Worm (Caenorhabditis elegans): Measurements from ENCODE around the gene got-2.2.

The got-2.2 gene

ce11 chrX:6256430-6256829, 15.6 kb downstream of the got-2.2 start:
- peak; percentile 38 for TF ChIP-seq jun-1 (tag; optimal IDR thresholded peaks at IDR 0.05)
- TF ChIP-seq nfya-1 (tag; optimal IDR thresholded peaks at IDR 0.05; ENCODE audit: insufficient read depth), result peak; percentile 52
- no peak for TF ChIP-seq fos-1 (tag; optimal IDR thresholded peaks at IDR 0.05)
- no peak for TF ChIP-seq daf-12 (tag; optimal IDR thresholded peaks at IDR 0.05)
- TF ChIP-seq ama-1 (optimal IDR thresholded peaks at IDR 0.05), result peak; percentile 51
- peak; percentile 89 for TF ChIP-seq pqm-1 (tag; optimal IDR thresholded peaks at IDR 0.05)
- TF ChIP-seq elt-2 (tag; optimal IDR thresholded peaks at IDR 0.05), result peak; percentile 92
- TF ChIP-seq pha-4 (tag; optimal IDR thresholded peaks at IDR 0.05), result peak; percentile 54
- TF ChIP-seq lin-15B (tag; optimal IDR thresholded peaks at IDR 0.05), result no peak

ce11 chrX:6256969-6257368, 16.2 kb downstream of the got-2.2 start:
- TF ChIP-seq pqm-1 (tag; optimal IDR thresholded peaks at IDR 0.05), result peak; percentile 31
- no peak for TF ChIP-seq eor-1 (tag; optimal IDR thresholded peaks at IDR 0.05)
- TF ChIP-seq ceh-28 (tag; optimal IDR thresholded peaks at IDR 0.05), result peak; percentile 2
- TF ChIP-seq ztf-11 (tag; optimal IDR thresholded peaks at IDR 0.05), result no peak
- no peak for TF ChIP-seq elt-1 (tag; optimal IDR thresholded peaks at IDR 0.05)
- TF ChIP-seq nhr-23 (tag; optimal IDR thresholded peaks at IDR 0.05), result peak; percentile 31

ce11 chrX:6258409-6258808, 17.6 kb downstream of the got-2.2 start:
- TF ChIP-seq nhr-23 (tag; optimal IDR thresholded peaks at IDR 0.05) (peak; percentile 7), hmg-11 (tag; optimal IDR thresholded peaks at IDR 0.05) (no peak), nhr-25 (tag; optimal IDR thresholded peaks at IDR 0.05) (peak; percentile 4), nhr-43 (tag; optimal IDR thresholded peaks at IDR 0.05; ENCODE audit: poor library complexity, severe bottlenecking) (no peak)

- no peak for TF ChIP-seq ceh-16 (tag; optimal IDR thresholded peaks at IDR 0.05)
- no peak for TF ChIP-seq nhr-76 (tag; optimal IDR thresholded peaks at IDR 0.05)
- TF ChIP-seq aly-2 (tag; optimal IDR thresholded peaks at IDR 0.05), result no peak
Observed at ce11 chrX:6259081-6259480, 18.3 kb downstream of the got-2.2 start.

- no peak for TF ChIP-seq nhr-76 (tag; optimal IDR thresholded peaks at IDR 0.05)
- TF ChIP-seq daf-12 (tag; optimal IDR thresholded peaks at IDR 0.05), result no peak
- TF ChIP-seq pqm-1 (tag; optimal IDR thresholded peaks at IDR 0.05), result no peak
- peak; percentile 85 for TF ChIP-seq lin-39 (tag; optimal IDR thresholded peaks at IDR 0.05)
- TF ChIP-seq fkh-10 (GFP tag; optimal IDR thresholded peaks at IDR 0.05), result no peak
- peak; percentile 44 for TF ChIP-seq pha-4 (tag; optimal IDR thresholded peaks at IDR 0.05)
- no peak for TF ChIP-seq nhr-23 (tag; optimal IDR thresholded peaks at IDR 0.05)
- TF ChIP-seq mml-1 (tag; optimal IDR thresholded peaks at IDR 0.05), result no peak
- TF ChIP-seq snpc-4 (tag; optimal IDR thresholded peaks at IDR 0.05), result peak; percentile 46
- TF ChIP-seq elt-2 (tag; optimal IDR thresholded peaks at IDR 0.05), result peak; percentile 12
- TF ChIP-seq R02D3.7 (tag; optimal IDR thresholded peaks at IDR 0.05), result peak; percentile 28
- no peak for TF ChIP-seq ceh-9 (tag; optimal IDR thresholded peaks at IDR 0.05)
- TF ChIP-seq hmg-11 (tag; optimal IDR thresholded peaks at IDR 0.05), result peak; percentile 50
- peak; percentile 72 for TF ChIP-seq nfya-1 (tag; optimal IDR thresholded peaks at IDR 0.05; ENCODE audit: insufficient read depth)
- no peak for TF ChIP-seq lsy-12 (tag; optimal IDR thresholded peaks at IDR 0.05)
- no peak for TF ChIP-seq sea-2 (GFP tag; optimal IDR thresholded peaks at IDR 0.05)
- TF ChIP-seq ceh-28 (tag; optimal IDR thresholded peaks at IDR 0.05), result peak; percentile 50
- TF ChIP-seq zag-1 (tag; optimal IDR thresholded peaks at IDR 0.05), result no peak
Observed at ce11 chrX:6263194-6263698, 22.5 kb downstream of the got-2.2 start, which contains the start of gene W05H9.4. W05H9.4 (plus strand) TSS chrX:6263648.

- no peak for TF ChIP-seq ama-1 (optimal IDR thresholded peaks at IDR 0.05)
- TF ChIP-seq aly-2 (tag; optimal IDR thresholded peaks at IDR 0.05), result no peak
- no peak for TF ChIP-seq nhr-76 (tag; optimal IDR thresholded peaks at IDR 0.05)
- no peak for TF ChIP-seq egl-27 (tag; optimal IDR thresholded peaks at IDR 0.05)
- TF ChIP-seq nhr-25 (tag; optimal IDR thresholded peaks at IDR 0.05), result no peak
- TF ChIP-seq ZK546.5 (tag; optimal IDR thresholded peaks at IDR 0.05), result no peak
- TF ChIP-seq ztf-11 (tag; optimal IDR thresholded peaks at IDR 0.05), result no peak
- TF ChIP-seq daf-12 (tag; optimal IDR thresholded peaks at IDR 0.05), result no peak
- TF ChIP-seq fkh-10 (GFP tag; optimal IDR thresholded peaks at IDR 0.05), result no peak
- no peak for TF ChIP-seq tbx-2 (tag; optimal IDR thresholded peaks at IDR 0.05)
- TF ChIP-seq hmg-11 (tag; optimal IDR thresholded peaks at IDR 0.05), result no peak
- TF ChIP-seq pqm-1 (tag; optimal IDR thresholded peaks at IDR 0.05), result no peak
- no peak for TF ChIP-seq eor-1 (tag; optimal IDR thresholded peaks at IDR 0.05)
- TF ChIP-seq fkh-2 (tag; optimal IDR thresholded peaks at IDR 0.05), result no peak
- no peak for TF ChIP-seq elt-2 (tag; optimal IDR thresholded peaks at IDR 0.05)
- TF ChIP-seq egl-5 (tag; optimal IDR thresholded peaks at IDR 0.05), result no peak
- TF ChIP-seq ceh-82 (tag; optimal IDR thresholded peaks at IDR 0.05), result no peak
- TF ChIP-seq nhr-28 (tag; optimal IDR thresholded peaks at IDR 0.05), result no peak
- TF ChIP-seq zag-1 (tag; optimal IDR thresholded peaks at IDR 0.05), result no peak
Observed at ce11 chrX:6266739-6267138, 26.0 kb downstream of the got-2.2 start, which contains the start of gene W05H9.2. W05H9.2 (plus strand) TSS chrX:6267039.

All from whole organism, L3 larva.